Worm (Caenorhabditis elegans) whole organism, L4 larva: ENCODE measurements around the gene hipr-1.

Experiments used
- D1046.2 ChIP-seq: fragments of 200-800 bp; sonication (Bioruptor generic); IDR thresholded peaks from 2 replicates; pipeline ENCODE4 v1.3.6; 2022; ENCODE audit warnings: missing genetic modification characterization, missing compliant biosample characterization
- F26F4.8 ChIP-seq: fragments of 200-800 bp; sonication (Bioruptor generic); conservative IDR thresholded peaks from 2 replicates; pipeline ENCODE4 v1.3.6; 2022; ENCODE audit warnings: missing genetic modification characterization, missing compliant biosample characterization
- F37D6.2 ChIP-seq: sonication (generic microtip); optimal IDR thresholded peaks from 2 replicates; lab custom pipeline; 2016; ENCODE audit warnings: mild to moderate bottlenecking, missing genetic modification characterization, missing compliant biosample characterization
- F49E8.2 ChIP-seq: sonication (generic microtip); optimal IDR thresholded peaks from 2 replicates; lab custom pipeline; 2016; ENCODE audit warnings: missing compliant biosample characterization, mild to moderate bottlenecking, missing genetic modification characterization, borderline replicate concordance
- R02D3.7 ChIP-seq: fragments of 150-350 bp; sonication (generic microtip); optimal IDR thresholded peaks from 3 replicates; lab custom pipeline; 2014; ENCODE audit warnings: missing biosample characterization, missing genetic modification characterization
- Y48G9A.11 ChIP-seq: fragments of 200-800 bp; sonication (Bioruptor generic); IDR thresholded peaks from 2 replicates; pipeline ENCODE4 v1.3.6; 2022; ENCODE audit warnings: missing genetic modification reagents, missing genetic modification characterization, missing compliant biosample characterization
- Y75B8A.6 ChIP-seq: fragments of 200-800 bp; sonication (Bioruptor generic); IDR thresholded peaks from 2 replicates; pipeline ENCODE4 v1.3.6; 2022; ENCODE audit warnings: missing genetic modification reagents, missing genetic modification characterization, missing compliant biosample characterization
- ZK546.5 ChIP-seq, 2 experiments: sonication (generic microtip); optimal IDR thresholded peaks; 2 replicates each; lab custom pipeline; 2017; ENCODE audit warnings: missing biosample characterization in 2 of 2, missing genetic modification characterization in 2 of 2
- aly-2 ChIP-seq: sonication (generic microtip); optimal IDR thresholded peaks from 2 replicates; lab custom pipeline; 2018; ENCODE audit warnings: missing biosample characterization, missing genetic modification characterization
- arid-1 ChIP-seq: fragments of 200-800 bp; sonication (Bioruptor generic); conservative IDR thresholded peaks from 2 replicates; pipeline ENCODE4 v1.3.6; 2022; ENCODE audit warnings: missing genetic modification reagents, missing genetic modification characterization, missing compliant biosample characterization
- attf-4 ChIP-seq: sonication (generic microtip); optimal IDR thresholded peaks from 3 replicates; lab custom pipeline; 2017; ENCODE audit warnings: missing biosample characterization, missing genetic modification characterization
- ceh-20 ChIP-seq: fragments of 200-800 bp; sonication (Bioruptor generic); IDR thresholded peaks from 2 replicates; pipeline ENCODE4 v1.3.6; 2022; ENCODE audit warnings: missing genetic modification reagents, missing genetic modification characterization, missing compliant biosample characterization
- ceh-32 ChIP-seq: sonication (generic microtip); optimal IDR thresholded peaks from 2 replicates; lab custom pipeline; 2016; ENCODE audit warnings: mild to moderate bottlenecking, missing genetic modification characterization, missing compliant biosample characterization; ENCODE audit not compliant: poor library complexity
- ces-1 ChIP-seq: fragments of 150-350 bp; sonication (generic microtip); optimal IDR thresholded peaks from 4 replicates; lab custom pipeline; 2014; ENCODE audit warnings: missing biosample characterization, missing genetic modification reagents, missing genetic modification characterization
- cey-2 ChIP-seq: sonication (generic microtip); optimal IDR thresholded peaks from 3 replicates; lab custom pipeline; 2017; ENCODE audit warnings: missing genetic modification characterization, mild to moderate bottlenecking, missing compliant biosample characterization, antibody characterized with exemption, borderline replicate concordance; ENCODE audit not compliant: insufficient read depth
- ctbp-1 ChIP-seq: fragments of 200-800 bp; sonication (Bioruptor generic); IDR thresholded peaks from 2 replicates; pipeline ENCODE4 v1.3.6; 2022; ENCODE audit warnings: missing genetic modification reagents, missing genetic modification characterization, missing compliant biosample characterization
- daf-12 ChIP-seq: fragments of 150-350 bp; optimal IDR thresholded peaks from 2 replicates; lab custom pipeline; 2014; ENCODE audit warnings: missing biosample characterization, missing genetic modification reagents, missing genetic modification characterization
- dmd-6 ChIP-seq: fragments of 200-800 bp; sonication (Bioruptor generic); IDR thresholded peaks from 2 replicates; pipeline ENCODE4 v1.3.6; 2022; ENCODE audit warnings: missing genetic modification reagents, missing genetic modification characterization, missing compliant biosample characterization
- duxl-1 ChIP-seq: sonication (generic microtip); optimal IDR thresholded peaks from 2 replicates; lab custom pipeline; 2016; ENCODE audit warnings: mild to moderate bottlenecking, missing genetic modification characterization, moderate library complexity, missing compliant biosample characterization; ENCODE audit not compliant: poor library complexity
- egl-27 ChIP-seq: sonication (generic microtip); optimal IDR thresholded peaks from 3 replicates; lab custom pipeline; 2017; ENCODE audit warnings: missing biosample characterization, missing genetic modification reagents, missing genetic modification characterization
- hlh-11 ChIP-seq: fragments of 200-800 bp; sonication (Bioruptor generic); optimal IDR thresholded peaks from 2 replicates; lab custom pipeline; 2018; ENCODE audit warnings: mild to moderate bottlenecking, missing genetic modification characterization, missing compliant biosample characterization
- hmg-1.1 ChIP-seq: fragments of 200-800 bp; sonication (Bioruptor generic); IDR thresholded peaks from 2 replicates; pipeline ENCODE4 v1.3.6; 2022; ENCODE audit warnings: missing genetic modification reagents, missing genetic modification characterization, missing compliant biosample characterization
- jun-1 ChIP-seq: fragments of 150-350 bp; optimal IDR thresholded peaks from 2 replicates; lab custom pipeline; 2014; ENCODE audit warnings: missing biosample characterization, missing genetic modification reagents, missing genetic modification characterization
- lim-7 ChIP-seq: fragments of 200-800 bp; sonication (Bioruptor generic); IDR thresholded peaks from 2 replicates; pipeline ENCODE4 v1.3.6; 2022; ENCODE audit warnings: missing genetic modification characterization, missing compliant biosample characterization
- lin-39 ChIP-seq: fragments of 150-350 bp; optimal IDR thresholded peaks from 2 replicates; lab custom pipeline; 2014; ENCODE audit warnings: missing biosample characterization, missing genetic modification reagents, missing genetic modification characterization
- lsy-2 ChIP-seq, 2 experiments: fragments of 150-350 bp in 1 of 2; sonication (generic microtip) in 1 of 2; optimal IDR thresholded peaks; 2 replicates each; lab custom pipeline; 2014 to 2017; ENCODE audit warnings: missing biosample characterization in 2 of 2, missing genetic modification characterization in 2 of 2
- madf-9 ChIP-seq: fragments of 200-800 bp; sonication (Bioruptor generic); conservative IDR thresholded peaks from 2 replicates; pipeline ENCODE4 v1.3.6; 2022; ENCODE audit warnings: missing genetic modification reagents, missing genetic modification characterization, missing compliant biosample characterization
- mdl-1 ChIP-seq, 2 experiments: fragments of 150-350 bp in 1 of 2; sonication (generic microtip) in 1 of 2; optimal IDR thresholded peaks; 2 replicates each; lab custom pipeline; 2014 to 2017; ENCODE audit warnings: missing biosample characterization in 2 of 2, missing genetic modification characterization in 2 of 2
- mdt-29 ChIP-seq: fragments of 200-800 bp; sonication (Bioruptor generic); IDR thresholded peaks from 2 replicates; pipeline ENCODE4 v1.3.6; 2022; ENCODE audit warnings: missing genetic modification reagents, missing genetic modification characterization, missing compliant biosample characterization
- nhr-10 ChIP-seq: fragments of 150-350 bp; optimal IDR thresholded peaks from 2 replicates; lab custom pipeline; 2014; ENCODE audit warnings: missing biosample characterization, missing genetic modification characterization
- nhr-102 ChIP-seq: sonication (generic microtip); optimal IDR thresholded peaks from 2 replicates; lab custom pipeline; 2016; ENCODE audit warnings: mild to moderate bottlenecking, missing genetic modification characterization, moderate library complexity, missing compliant biosample characterization
- nhr-41 ChIP-seq: fragments of 200-800 bp; sonication (Bioruptor generic); IDR thresholded peaks from 2 replicates; pipeline ENCODE4 v1.3.6; 2022; ENCODE audit warnings: missing genetic modification reagents, missing genetic modification characterization, missing compliant biosample characterization
- nhr-42 ChIP-seq: fragments of 200-800 bp; sonication (Bioruptor generic); IDR thresholded peaks from 2 replicates; pipeline ENCODE4 v1.3.6; 2022; ENCODE audit warnings: missing genetic modification characterization, missing compliant biosample characterization
- nhr-48 ChIP-seq: sonication (generic microtip); optimal IDR thresholded peaks from 2 replicates; lab custom pipeline; 2016; ENCODE audit warnings: mild to moderate bottlenecking, missing genetic modification characterization, missing compliant biosample characterization
- nhr-6 ChIP-seq: fragments of 150-350 bp; optimal IDR thresholded peaks from 2 replicates; lab custom pipeline; 2014; ENCODE audit warnings: missing biosample characterization, missing genetic modification characterization
- nhr-76 ChIP-seq: fragments of 150-350 bp; optimal IDR thresholded peaks from 2 replicates; lab custom pipeline; 2014; ENCODE audit warnings: missing biosample characterization, missing genetic modification characterization
- nhr-77 ChIP-seq: fragments of 150-350 bp; optimal IDR thresholded peaks from 2 replicates; lab custom pipeline; 2014; ENCODE audit warnings: missing biosample characterization, missing genetic modification characterization
- pha-4 ChIP-seq, 2 experiments: fragments of 150-350 bp in 1 of 2; fragments of 200-800 bp in 1 of 2; sonication (Bioruptor generic) in 1 of 2; IDR thresholded peaks in 1 of 2; optimal IDR thresholded peaks in 1 of 2; 2 replicates each; pipeline versions ENCODE4 v1.3.6 to Lab custom; 2014 to 2022; ENCODE audit warnings: missing genetic modification characterization in 2 of 2, missing genetic modification reagents in 2 of 2, missing biosample characterization in 1 of 2, missing compliant biosample characterization in 1 of 2
- pqm-1 ChIP-seq: sonication (generic microtip); optimal IDR thresholded peaks from 2 replicates; lab custom pipeline; 2017; ENCODE audit warnings: missing biosample characterization, missing genetic modification characterization
- skn-1 ChIP-seq: fragments of 150-350 bp; optimal IDR thresholded peaks from 2 replicates; lab custom pipeline; 2014; ENCODE audit warnings: missing biosample characterization, missing genetic modification characterization
- snpc-1.2 ChIP-seq: fragments of 200-800 bp; sonication (Bioruptor generic); IDR thresholded peaks from 2 replicates; pipeline ENCODE4 v1.3.6; 2022; ENCODE audit warnings: missing genetic modification reagents, missing genetic modification characterization, missing compliant biosample characterization
- snpc-4 ChIP-seq: fragments of 150-350 bp; optimal IDR thresholded peaks from 2 replicates; lab custom pipeline; 2014; ENCODE audit warnings: missing biosample characterization, missing genetic modification characterization
- spr-3 ChIP-seq: fragments of 200-800 bp; sonication (Bioruptor generic); optimal IDR thresholded peaks from 2 replicates; lab custom pipeline; 2018; ENCODE audit warnings: mild to moderate bottlenecking, missing genetic modification characterization, missing compliant biosample characterization
- tag-97 ChIP-seq: fragments of 200-800 bp; sonication (Bioruptor generic); IDR thresholded peaks from 2 replicates; pipeline ENCODE4 v1.3.6; 2022; ENCODE audit warnings: missing genetic modification characterization, missing compliant biosample characterization
- unc-130 ChIP-seq: sonication (generic microtip); optimal IDR thresholded peaks from 2 replicates; lab custom pipeline; 2016; ENCODE audit warnings: missing genetic modification reagents, missing genetic modification characterization, missing compliant biosample characterization
- unc-62 ChIP-seq, 3 experiments: fragments of 150-350 bp in 1 of 3; sonication (generic microtip); optimal IDR thresholded peaks in 2 of 3; peaks in 1 of 3; 1 replicate in 1 of 3; 2 replicates in 2 of 3; lab custom pipeline; 2014 to 2017; ENCODE audit warnings: missing biosample characterization in 3 of 3, missing genetic modification characterization in 3 of 3, missing genetic modification reagents in 3 of 3, missing genotype in 1 of 3
- vab-7 ChIP-seq: fragments of 200-800 bp; sonication (Bioruptor generic); IDR thresholded peaks from 2 replicates; pipeline ENCODE4 v1.3.6; 2022; ENCODE audit warnings: missing genetic modification reagents, missing genetic modification characterization, missing compliant biosample characterization
- zag-1 ChIP-seq: fragments of 150-350 bp; optimal IDR thresholded peaks from 2 replicates; lab custom pipeline; 2014; ENCODE audit warnings: missing biosample characterization, missing genetic modification characterization
- zfp-2 ChIP-seq: sonication (generic microtip); optimal IDR thresholded peaks from 2 replicates; lab custom pipeline; 2016; ENCODE audit warnings: mild to moderate bottlenecking, missing genetic modification characterization, missing compliant biosample characterization
- ztf-11 ChIP-seq: fragments of 150-350 bp; optimal IDR thresholded peaks from 2 replicates; lab custom pipeline; 2014; ENCODE audit warnings: missing biosample characterization, missing genetic modification characterization
- ztf-7 ChIP-seq: fragments of 150-350 bp; optimal IDR thresholded peaks from 2 replicates; lab custom pipeline; 2014; ENCODE audit warnings: missing biosample characterization, missing genetic modification characterization

hipr-1 gene

ce11 chrIII:8678371-8678770 lies 41.6 kb upstream of the hipr-1 start (continued):
- TF ChIP-seq cey-2 (no peak), lin-39 (tag; lab: Kevin White, UChicago) (no peak), nhr-42 (GFP tag; lab: Robert Waterston, UW) (peak; percentile 87), nhr-48 (tag; lab: Kevin White, UChicago) (peak; percentile 58), tag-97 (GFP tag; lab: Robert Waterston, UW) (no peak), D1046.2 (GFP tag; lab: Robert Waterston, UW) (no peak), ceh-32 (tag; lab: Kevin White, UChicago) (no peak), dmd-6 (GFP tag; lab: Robert Waterston, UW) (peak; percentile 47), ces-1 (GFP tag; lab: Kevin White, UChicago) (no peak), zfp-2 (tag; lab: Kevin White, UChicago) (peak; percentile 24), R02D3.7 (tag; lab: Kevin White, UChicago) (no peak), ztf-7 (peak; percentile 81), nhr-6 (tag; lab: Kevin White, UChicago) (peak; percentile 30), zag-1 (tag; lab: Kevin White, UChicago) (no peak), mdt-29 (peak; percentile 57; the same call in 1 of the 2 replicates), ztf-11 (tag; lab: Kevin White, UChicago) (no peak), unc-62 (GFP tag; optimal IDR thresholded peaks at IDR 0.05 in 1 of 2; lab: Kevin White, UChicago) (peak in 1 of 2 experiments; percentile 93), unc-62 (tag; optimal IDR thresholded peaks at IDR 0.05; lab: Kevin White, UChicago) (no peak), jun-1 (tag; lab: Kevin White, UChicago) (no peak), mdl-1 (tag; optimal IDR thresholded peaks at IDR 0.05; lab: Kevin White, UChicago) (no peak), ZK546.5 (tag; optimal IDR thresholded peaks at IDR 0.05; lab: Kevin White, UChicago) (no peak), F37D6.2 (peak; percentile 50), hmg-1.1 (GFP tag; lab: Robert Waterston, UW) (peak; percentile 96), ceh-20 (GFP tag; lab: Robert Waterston, UW) (peak; percentile 85), attf-4 (no peak), snpc-1.2 (GFP tag; lab: Robert Waterston, UW) (peak; percentile 80), lsy-2 (tag; optimal IDR thresholded peaks at IDR 0.05; lab: Kevin White, UChicago) (peak; percentile 36 to 68), aly-2 (tag; lab: Kevin White, UChicago) (peak; percentile 61), nhr-76 (tag; lab: Kevin White, UChicago) (no peak), ctbp-1 (GFP tag; lab: Robert Waterston, UW) (peak; percentile 90), nhr-41 (GFP tag; lab: Robert Waterston, UW) (peak; percentile 87), egl-27 (tag; lab: Kevin White, UChicago) (no peak), madf-9 (peak; percentile 91), duxl-1 (peak; percentile 85), F49E8.2 (tag; lab: Kevin White, UChicago) (peak; percentile 44), snpc-4 (tag; lab: Kevin White, UChicago) (no peak), vab-7 (GFP tag; lab: Robert Waterston, UW) (peak; percentile 90), pqm-1 (tag; lab: Kevin White, UChicago) (no peak), spr-3 (peak; percentile 54), unc-130 (GFP tag; lab: Kevin White, UChicago) (peak; percentile 60), nhr-77 (no peak), nhr-10 (tag; lab: Kevin White, UChicago) (no peak), lim-7 (GFP tag; lab: Robert Waterston, UW) (peak; percentile 97), Y75B8A.6 (peak; percentile 88), arid-1 (GFP tag; lab: Robert Waterston, UW) (peak; percentile 90), F26F4.8 (peak; percentile 94), Y48G9A.11 (GFP tag; lab: Robert Waterston, UW) (peak; percentile 81), pha-4 (GFP tag; IDR thresholded peaks at IDR 0.05; lab: Robert Waterston, UW) (peak; percentile 93), pha-4 (tag; optimal IDR thresholded peaks at IDR 0.05; lab: Kevin White, UChicago) (no peak), nhr-102 (tag; lab: Kevin White, UChicago) (peak; percentile 75), hlh-11 (tag; lab: Kevin White, UChicago) (peak; percentile 46), daf-12 (tag; lab: Kevin White, UChicago) (no peak), skn-1 (tag; lab: Kevin White, UChicago) (no peak)
